Fruit fly (Drosophila melanogaster) whole organism, prepupa: Measurements from ENCODE around the gene Acbp3.

Experiments used
- CG10631 ChIP-seq: fragments of 200-800 bp; sonication (Bioruptor generic); optimal IDR thresholded peaks from 2 replicates; lab custom pipeline; 2016; ENCODE audit warnings: missing biosample characterization, missing genetic modification characterization
- CG10669 ChIP-seq: fragments of 200-800 bp; sonication (Bioruptor generic); optimal IDR thresholded peaks from 3 replicates; lab custom pipeline; 2018; ENCODE audit warnings: missing biosample characterization, mild to moderate bottlenecking, missing genetic modification characterization, moderate library complexity
- CG11294 ChIP-seq: fragments of 200-800 bp; sonication (Bioruptor generic); IDR thresholded peaks from 2 replicates; pipeline ENCODE4 v1.3.6; 2022; ENCODE audit warnings: missing biosample characterization, missing genetic modification characterization
- CG11762 ChIP-seq: fragments of 200-800 bp; sonication (Bioruptor generic); optimal IDR thresholded peaks from 3 replicates; lab custom pipeline; 2016; ENCODE audit warnings: missing biosample characterization, missing genetic modification characterization; ENCODE audit not compliant: insufficient read depth
- CG1621 ChIP-seq: fragments of 200-800 bp; sonication (Bioruptor generic); optimal IDR thresholded peaks from 3 replicates; lab custom pipeline; 2018; ENCODE audit warnings: missing biosample characterization, mild to moderate bottlenecking, missing genetic modification characterization
- CG16779 ChIP-seq: fragments of 200-800 bp; sonication (Bioruptor generic); optimal IDR thresholded peaks from 3 replicates; lab custom pipeline; 2017; ENCODE audit warnings: missing biosample characterization, mild to moderate bottlenecking, missing genetic modification characterization
- CG3032 ChIP-seq: fragments of 200-800 bp; optimal IDR thresholded peaks from 2 replicates; lab custom pipeline; 2019; ENCODE audit warnings: missing biosample characterization, mild to moderate bottlenecking, missing genetic modification characterization, moderate library complexity
- CG31627 ChIP-seq: fragments of 200-800 bp; sonication (Bioruptor generic); optimal IDR thresholded peaks from 3 replicates; lab custom pipeline; 2016; ENCODE audit warnings: missing biosample characterization, missing genetic modification characterization
- CG34406 ChIP-seq: fragments of 200-800 bp; sonication (Bioruptor generic); optimal IDR thresholded peaks from 3 replicates; lab custom pipeline; 2016; ENCODE audit warnings: missing biosample characterization, missing genetic modification characterization
- CG3919 ChIP-seq: fragments of 200-800 bp; sonication (Bioruptor generic); optimal IDR thresholded peaks from 3 replicates; lab custom pipeline; 2016; ENCODE audit warnings: missing biosample characterization, missing genetic modification characterization
- CG4318 ChIP-seq: fragments of 200-800 bp; sonication (Bioruptor generic); optimal IDR thresholded peaks from 3 replicates; lab custom pipeline; 2017; ENCODE audit warnings: missing biosample characterization, mild to moderate bottlenecking, missing genetic modification characterization
- CG6163 ChIP-seq: fragments of 200-800 bp; sonication (Bioruptor generic); IDR thresholded peaks from 3 replicates; pipeline ENCODE4 v1.3.6; 2022; ENCODE audit warnings: missing biosample characterization, missing genetic modification characterization
- CG6276 ChIP-seq: fragments of 200-800 bp; sonication (Bioruptor generic); optimal IDR thresholded peaks from 2 replicates; lab custom pipeline; 2017; ENCODE audit warnings: missing biosample characterization, mild to moderate bottlenecking, missing genetic modification characterization
- CG6792 ChIP-seq: fragments of 200-800 bp; sonication (Bioruptor generic); optimal IDR thresholded peaks from 3 replicates; lab custom pipeline; 2016; ENCODE audit warnings: missing biosample characterization, missing genetic modification characterization
- CG6808 ChIP-seq: fragments of 200-800 bp; sonication (Bioruptor generic); optimal IDR thresholded peaks from 3 replicates; lab custom pipeline; 2017; ENCODE audit warnings: missing biosample characterization, missing genetic modification characterization, mild to moderate bottlenecking, moderate library complexity, missing genetic modification reagents
- CG6854 ChIP-seq: fragments of 200-800 bp; sonication (Bioruptor generic); optimal IDR thresholded peaks from 2 replicates; lab custom pipeline; 2017; ENCODE audit warnings: missing biosample characterization, mild to moderate bottlenecking, missing genetic modification characterization
- CG8119 ChIP-seq: fragments of 200-800 bp; sonication (Bioruptor generic); IDR thresholded peaks from 3 replicates; pipeline ENCODE4 v1.3.6; 2022; ENCODE audit warnings: missing biosample characterization, missing genetic modification characterization
- CG8319 ChIP-seq: fragments of 200-800 bp; sonication (Bioruptor generic); optimal IDR thresholded peaks from 3 replicates; lab custom pipeline; 2016; ENCODE audit warnings: missing biosample characterization, missing genetic modification characterization
- CG8632 ChIP-seq: fragments of 200-800 bp; sonication (Bioruptor generic); optimal IDR thresholded peaks from 3 replicates; lab custom pipeline; 2016; ENCODE audit warnings: missing biosample characterization, missing genetic modification characterization
- CG9139 ChIP-seq: fragments of 200-800 bp; sonication (Bioruptor generic); optimal IDR thresholded peaks from 3 replicates; lab custom pipeline; 2017; ENCODE audit warnings: missing biosample characterization, mild to moderate bottlenecking, missing genetic modification characterization
- Eip75B ChIP-seq: fragments of 200-800 bp; sonication (Bioruptor generic); optimal IDR thresholded peaks from 3 replicates; lab custom pipeline; 2016; ENCODE audit warnings: missing biosample characterization, missing genetic modification characterization
- Eip78C ChIP-seq: fragments of 200-800 bp; sonication (Bioruptor generic); peaks from one replicate; lab custom pipeline; 2016; ENCODE audit warnings: missing biosample characterization, missing genetic modification characterization
- Eip93F ChIP-seq: fragments of 200-800 bp; sonication (Bioruptor generic); optimal IDR thresholded peaks from 2 replicates; lab custom pipeline; 2016; ENCODE audit warnings: missing biosample characterization, mild to moderate bottlenecking, missing genetic modification characterization
- Ets21C ChIP-seq: fragments of 200-800 bp; sonication (Bioruptor generic); optimal IDR thresholded peaks from 3 replicates; lab custom pipeline; 2016; ENCODE audit warnings: missing biosample characterization, missing genetic modification characterization
- Ets96B ChIP-seq: fragments of 200-800 bp; optimal IDR thresholded peaks from 2 replicates; lab custom pipeline; 2019; ENCODE audit warnings: missing biosample characterization, mild to moderate bottlenecking, missing genetic modification characterization, moderate library complexity
- Hr38 ChIP-seq: sonication (Bioruptor generic); optimal IDR thresholded peaks from 2 replicates; lab custom pipeline; 2016; ENCODE audit warnings: missing biosample characterization, missing genetic modification characterization
- Hr39 ChIP-seq: fragments of 200-800 bp; sonication (Bioruptor generic); optimal IDR thresholded peaks from 2 replicates; lab custom pipeline; 2016; ENCODE audit warnings: missing biosample characterization, missing genetic modification characterization
- Hr4 ChIP-seq: fragments of 200-800 bp; sonication (Bioruptor generic); optimal IDR thresholded peaks from 3 replicates; lab custom pipeline; 2016; ENCODE audit warnings: missing biosample characterization, missing genetic modification characterization
- Lpt ChIP-seq: fragments of 200-800 bp; sonication (Bioruptor generic); optimal IDR thresholded peaks from 3 replicates; lab custom pipeline; 2016; ENCODE audit warnings: missing biosample characterization, missing genetic modification characterization
- Met ChIP-seq: fragments of 200-800 bp; sonication (Bioruptor generic); optimal IDR thresholded peaks from 3 replicates; lab custom pipeline; 2016; ENCODE audit warnings: missing biosample characterization, missing genetic modification characterization
- OdsH ChIP-seq: fragments of 200-800 bp; sonication (Bioruptor generic); optimal IDR thresholded peaks from 3 replicates; lab custom pipeline; 2016; ENCODE audit warnings: missing biosample characterization, missing genetic modification characterization
- Smox ChIP-seq: fragments of 200-800 bp; sonication (Bioruptor generic); optimal IDR thresholded peaks from 3 replicates; lab custom pipeline; 2016; ENCODE audit warnings: missing biosample characterization, missing genetic modification characterization
- Sox102F ChIP-seq: fragments of 200-800 bp; sonication (Bioruptor generic); optimal IDR thresholded peaks from 2 replicates; lab custom pipeline; 2016; ENCODE audit warnings: missing biosample characterization, mild to moderate bottlenecking, missing genetic modification characterization
- Sox14 ChIP-seq: fragments of 200-800 bp; sonication (Bioruptor generic); optimal IDR thresholded peaks from 3 replicates; lab custom pipeline; 2016; ENCODE audit warnings: missing biosample characterization, missing genetic modification characterization
- Sox15 ChIP-seq: fragments of 200-800 bp; sonication (Bioruptor generic); optimal IDR thresholded peaks from 3 replicates; lab custom pipeline; 2016; ENCODE audit warnings: missing biosample characterization, missing genetic modification characterization
- achi ChIP-seq: fragments of 200-800 bp; sonication (Bioruptor generic); optimal IDR thresholded peaks from 3 replicates; lab custom pipeline; 2016; ENCODE audit warnings: missing biosample characterization, missing genetic modification characterization
- cyc ChIP-seq: fragments of 200-800 bp; sonication (Bioruptor generic); optimal IDR thresholded peaks from 3 replicates; lab custom pipeline; 2016; ENCODE audit warnings: missing biosample characterization, missing genetic modification characterization
- eg ChIP-seq: fragments of 200-800 bp; sonication (Bioruptor generic); IDR thresholded peaks from 3 replicates; pipeline ENCODE4 v1.3.6; 2022; ENCODE audit warnings: missing biosample characterization, missing genetic modification characterization
- esn ChIP-seq: fragments of 200-800 bp; sonication (Bioruptor generic); optimal IDR thresholded peaks from 2 replicates; lab custom pipeline; 2016; ENCODE audit warnings: missing biosample characterization, mild to moderate bottlenecking, missing genetic modification characterization, moderate library complexity
- fd59A ChIP-seq: fragments of 200-800 bp; sonication (Bioruptor generic); optimal IDR thresholded peaks from 2 replicates; lab custom pipeline; 2017; ENCODE audit warnings: missing biosample characterization, mild to moderate bottlenecking, missing genetic modification characterization, missing genetic modification reagents
- fd85E ChIP-seq: fragments of 200-800 bp; sonication (Bioruptor generic); optimal IDR thresholded peaks from 3 replicates; lab custom pipeline; 2016; ENCODE audit warnings: missing biosample characterization, missing genetic modification characterization
- fkh ChIP-seq: fragments of 200-800 bp; sonication (Bioruptor generic); optimal IDR thresholded peaks from 3 replicates; lab custom pipeline; 2017; ENCODE audit warnings: missing biosample characterization, mild to moderate bottlenecking, missing genetic modification characterization, moderate library complexity
- lz ChIP-seq: fragments of 200-800 bp; sonication (Bioruptor generic); optimal IDR thresholded peaks from 3 replicates; lab custom pipeline; 2016; ENCODE audit warnings: missing biosample characterization, missing genetic modification characterization
- net ChIP-seq: fragments of 200-800 bp; sonication (Bioruptor generic); optimal IDR thresholded peaks from 3 replicates; lab custom pipeline; 2016; ENCODE audit warnings: missing biosample characterization, missing genetic modification characterization
- salr ChIP-seq, 2 experiments: fragments of 200-800 bp; sonication (Bioruptor generic); optimal IDR thresholded peaks; 3 replicates each; lab custom pipeline; 2016 to 2018; ENCODE audit warnings: missing biosample characterization in 2 of 2, missing genetic modification characterization in 2 of 2, mild to moderate bottlenecking in 1 of 2
- spab ChIP-seq: fragments of 200-800 bp; sonication (Bioruptor generic); optimal IDR thresholded peaks from 2 replicates; lab custom pipeline; 2017; ENCODE audit warnings: missing biosample characterization, mild to moderate bottlenecking, missing genetic modification characterization, missing genetic modification reagents
- ss ChIP-seq, 2 experiments: fragments of 200-800 bp; sonication (Bioruptor generic); optimal IDR thresholded peaks; 2 replicates in 1 of 2; 3 replicates in 1 of 2; lab custom pipeline; 2017 to 2018; ENCODE audit warnings: mild to moderate bottlenecking in 2 of 2, missing biosample characterization in 2 of 2, missing genetic modification characterization in 2 of 2, moderate library complexity in 1 of 2
- topi ChIP-seq: fragments of 200-800 bp; sonication (Bioruptor generic); optimal IDR thresholded peaks from 3 replicates; lab custom pipeline; 2016; ENCODE audit warnings: missing biosample characterization, missing genetic modification characterization

Gene Acbp3

DNA sequence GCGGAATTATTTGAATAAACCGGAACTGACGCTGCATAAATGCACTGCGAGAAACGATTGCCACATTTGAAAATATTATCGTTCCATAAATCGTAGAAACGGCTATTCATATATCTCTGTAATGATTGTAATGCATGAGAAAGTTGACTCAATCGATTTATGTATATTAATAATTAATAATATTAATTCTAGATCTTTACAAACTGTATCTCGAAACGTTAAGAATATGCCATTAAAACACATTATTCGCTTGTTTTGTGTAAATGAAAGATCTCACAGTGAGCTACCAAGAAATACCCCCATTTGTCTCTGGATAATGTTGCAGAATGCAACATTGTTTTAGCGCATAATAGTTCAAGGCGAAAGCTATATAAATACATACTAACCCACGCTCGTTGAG, 19.2 kb downstream of the Acbp3 start (continued):
- no peak for TF ChIP-seq Eip93F (GFP tag; lab: Kevin White, UChicago)
- peak; percentile 82 for TF ChIP-seq spab (GFP tag; lab: Kevin White, UChicago)
- TF ChIP-seq OdsH (GFP tag; lab: Kevin White, UChicago), result peak; percentile 82
- TF ChIP-seq Smox (GFP tag; lab: Kevin White, UChicago), result peak; percentile 24
- TF ChIP-seq topi (GFP tag; lab: Kevin White, UChicago), result peak; percentile 49
- peak; percentile 73 for TF ChIP-seq CG6792 (GFP tag; lab: Kevin White, UChicago)
- peak; percentile 43 for TF ChIP-seq Hr39 (GFP tag; lab: Kevin White, UChicago)
- peak; percentile 77 for TF ChIP-seq Hr4 (GFP tag; lab: Kevin White, UChicago)
- peak; percentile 24 for TF ChIP-seq cyc (GFP tag; lab: Kevin White, UChicago)
- peak; percentile 84 for TF ChIP-seq CG3032 (tag; lab: Kevin White, UChicago)
- peak; percentile 78 for TF ChIP-seq CG34406 (GFP tag; lab: Kevin White, UChicago)
- TF ChIP-seq Hr38, result no peak
- TF ChIP-seq CG1621 (tag; lab: Kevin White, UChicago), result peak; percentile 78
- peak; percentile 48 for TF ChIP-seq Eip75B (GFP tag; lab: Kevin White, UChicago)
- TF ChIP-seq fd85E (GFP tag; lab: Kevin White, UChicago), result no peak
- TF ChIP-seq CG9139 (GFP tag; lab: Kevin White, UChicago), result peak; percentile 67
- peak; percentile 74 for TF ChIP-seq fd59A (GFP tag; lab: Kevin White, UChicago)
- peak; percentile 82 for TF ChIP-seq CG8632
- TF ChIP-seq ss (GFP tag; optimal IDR thresholded peaks at IDR 0.05; lab: Kevin White, UChicago), result peak; percentile 47 to 68
- TF ChIP-seq CG3919 (GFP tag; lab: Kevin White, UChicago), result peak; percentile 81
- peak; percentile 87 for TF ChIP-seq CG10669
- peak; percentile 76 for TF ChIP-seq CG6276 (GFP tag; lab: Kevin White, UChicago)
- TF ChIP-seq Sox15, result peak; percentile 28
- TF ChIP-seq fkh (GFP tag; lab: Kevin White, UChicago), result no peak
- no peak for TF ChIP-seq CG6854 (GFP tag; lab: Kevin White, UChicago)
- peak; percentile 89 for TF ChIP-seq CG8119 (GFP tag; lab: Robert Waterston, UW)
- peak; percentile 86 for TF ChIP-seq CG4318 (GFP tag; lab: Kevin White, UChicago)
- TF ChIP-seq achi (GFP tag; lab: Kevin White, UChicago), result peak; percentile 82
- TF ChIP-seq CG10631 (GFP tag; lab: Kevin White, UChicago), result peak; percentile 84
- TF ChIP-seq, all 60 proteins: peak for 50

DNA sequence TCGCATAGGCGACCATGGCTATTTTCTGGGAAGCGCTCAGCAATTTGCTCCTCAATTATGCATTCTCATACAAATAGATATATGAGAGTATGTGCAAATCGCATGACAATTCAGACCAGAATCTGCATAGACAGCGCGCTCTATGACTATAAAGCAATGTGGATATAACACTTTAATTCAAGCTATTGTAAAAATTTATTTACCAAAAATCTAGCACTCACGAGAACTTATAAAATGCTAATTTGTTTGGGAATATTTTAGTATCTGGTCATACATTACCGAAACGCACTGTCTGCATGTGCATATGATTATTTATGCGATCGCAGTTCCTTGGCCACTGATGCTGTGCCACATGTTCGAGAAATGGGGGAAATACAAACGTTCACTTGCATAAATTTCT, 20.2 kb downstream of the Acbp3 start:
- TF ChIP-seq Sox102F (GFP tag; lab: Kevin White, UChicago) (peak; percentile 30), net (GFP tag; lab: Kevin White, UChicago) (peak; percentile 74), CG3032 (tag; lab: Kevin White, UChicago) (peak; percentile 77), CG3919 (GFP tag; lab: Kevin White, UChicago) (peak; percentile 80), salr (GFP tag; optimal IDR thresholded peaks at IDR 0.05; lab: Kevin White, UChicago) (peak; percentile 56 to 60), Sox15 (peak; percentile 28), CG1621 (tag; lab: Kevin White, UChicago) (peak; percentile 72), CG6163 (peak; percentile 93), Eip78C (peak; percentile 95), Ets21C (GFP tag; lab: Kevin White, UChicago) (peak; percentile 19), CG11762 (GFP tag; lab: Kevin White, UChicago) (peak; percentile 66), eg (GFP tag; lab: Robert Waterston, UW) (peak; percentile 94), esn (peak; percentile 51), Ets96B (tag; lab: Kevin White, UChicago) (peak; percentile 86), Hr39 (GFP tag; lab: Kevin White, UChicago) (peak; percentile 35), spab (GFP tag; lab: Kevin White, UChicago) (peak; percentile 78), Lpt (peak; percentile 77), Met (GFP tag; lab: Kevin White, UChicago) (peak; percentile 50), lz (GFP tag; lab: Kevin White, UChicago) (peak; percentile 35), CG31627 (GFP tag; lab: Kevin White, UChicago) (peak; percentile 52), CG6792 (GFP tag; lab: Kevin White, UChicago) (peak; percentile 49), achi (GFP tag; lab: Kevin White, UChicago) (peak; percentile 79), CG16779 (tag; lab: Kevin White, UChicago) (peak; percentile 50), CG8319 (peak; percentile 44), CG10669 (peak; percentile 81), CG11294 (GFP tag; lab: Robert Waterston, UW) (peak; percentile 83), CG6808 (GFP tag; lab: Kevin White, UChicago) (peak; percentile 75), CG6276 (GFP tag; lab: Kevin White, UChicago) (peak; percentile 77), Hr38 (no peak), Hr4 (GFP tag; lab: Kevin White, UChicago) (peak; percentile 87), CG34406 (GFP tag; lab: Kevin White, UChicago) (peak; percentile 52), CG9139 (GFP tag; lab: Kevin White, UChicago) (peak; percentile 75), Sox14 (GFP tag; lab: Kevin White, UChicago) (peak; percentile 75)
